Worm (Caenorhabditis elegans): ENCODE results near the gene msa-1.

Gene msa-1

ce11 chrIV:9114078-9114477, 25.7 kb downstream of the msa-1 start:
- TF ChIP-seq pha-4 (tag; optimal IDR thresholded peaks at IDR 0.05) (peak; percentile 53), egl-27 (tag; optimal IDR thresholded peaks at IDR 0.05) (no peak)

- TF ChIP-seq ztf-4 (tag; optimal IDR thresholded peaks at IDR 0.05), result no peak
- TF ChIP-seq nhr-12 (tag; optimal IDR thresholded peaks at IDR 0.05), result no peak
- peak; percentile 35 for TF ChIP-seq pha-4 (tag; optimal IDR thresholded peaks at IDR 0.05)
- TF ChIP-seq lin-39 (tag; optimal IDR thresholded peaks at IDR 0.05), result no peak
- TF ChIP-seq elt-2 (tag; optimal IDR thresholded peaks at IDR 0.05), result peak; percentile 66
- no peak for TF ChIP-seq elt-3 (tag; optimal IDR thresholded peaks at IDR 0.05)
- no peak for TF ChIP-seq nhr-67 (tag; optimal IDR thresholded peaks at IDR 0.05)
Observed at ce11 chrIV:9116452-9116851, 28.1 kb downstream of the msa-1 start.

DNA sequence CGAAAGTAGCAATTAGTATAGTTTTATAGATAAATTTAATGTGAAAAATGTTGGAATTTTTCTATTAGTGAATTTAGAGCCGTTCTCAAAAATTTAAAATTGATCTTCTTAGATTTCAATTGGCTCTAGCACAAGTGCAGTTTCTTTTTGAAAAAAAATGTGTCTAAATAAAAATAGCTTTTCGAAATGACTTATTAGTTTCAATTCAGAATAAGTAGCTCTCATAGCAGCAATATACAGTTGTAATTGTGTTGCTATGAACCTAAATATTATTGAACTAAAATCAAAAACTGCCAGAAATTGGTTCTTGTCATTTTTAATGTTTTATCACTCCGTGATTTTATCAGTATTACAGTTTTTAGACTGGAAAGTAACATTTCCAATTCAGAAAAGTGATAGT, 29.3 kb downstream of the msa-1 start:
- TF ChIP-seq nhr-28 (tag; optimal IDR thresholded peaks at IDR 0.05), result no peak
- no peak for TF ChIP-seq fkh-10 (GFP tag; optimal IDR thresholded peaks at IDR 0.05)
- TF ChIP-seq elt-1 (tag; optimal IDR thresholded peaks at IDR 0.05), result no peak
- no peak for TF ChIP-seq egl-27 (tag; optimal IDR thresholded peaks at IDR 0.05)
- no peak for TF ChIP-seq snpc-4 (tag; optimal IDR thresholded peaks at IDR 0.05)
- no peak for TF ChIP-seq pha-4 (tag; optimal IDR thresholded peaks at IDR 0.05)
- TF ChIP-seq eor-1 (tag; optimal IDR thresholded peaks at IDR 0.05), result no peak
- TF ChIP-seq lin-39 (tag; optimal IDR thresholded peaks at IDR 0.05), result no peak
- no peak for TF ChIP-seq ztf-4 (tag; optimal IDR thresholded peaks at IDR 0.05)
- no peak for TF ChIP-seq ceh-82 (tag; optimal IDR thresholded peaks at IDR 0.05)
- no peak for TF ChIP-seq tbx-2 (tag; optimal IDR thresholded peaks at IDR 0.05)
- no peak for TF ChIP-seq nhr-237 (tag; optimal IDR thresholded peaks at IDR 0.05)

DNA sequence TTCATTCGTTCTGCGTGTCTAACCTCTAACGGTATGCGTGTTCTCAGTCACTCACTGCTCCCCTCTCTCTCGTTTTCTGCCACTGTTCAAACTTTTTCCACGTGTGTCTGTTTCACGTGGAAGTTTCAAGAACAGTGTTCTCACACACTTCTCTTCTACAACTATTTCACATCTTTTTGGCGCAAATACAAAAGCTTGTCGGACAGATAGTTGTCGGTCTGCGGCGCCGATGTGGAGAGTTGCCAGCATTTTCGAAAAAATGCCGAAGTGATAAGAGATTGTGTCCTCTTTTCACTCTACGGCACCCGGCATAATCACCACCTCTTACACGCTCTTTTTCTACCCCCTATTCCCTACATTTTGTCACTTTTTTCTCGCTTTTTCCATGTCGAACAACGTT, 30.0 kb downstream of the msa-1 start:
- TF ChIP-seq R02D3.7 (tag; optimal IDR thresholded peaks at IDR 0.05), result no peak
- TF ChIP-seq nhr-23 (tag; optimal IDR thresholded peaks at IDR 0.05), result no peak
- TF ChIP-seq aly-2 (tag; optimal IDR thresholded peaks at IDR 0.05), result no peak
- TF ChIP-seq sea-2 (GFP tag; optimal IDR thresholded peaks at IDR 0.05), result no peak
- no peak for TF ChIP-seq nhr-25 (tag; optimal IDR thresholded peaks at IDR 0.05)
- TF ChIP-seq nhr-11 (tag; optimal IDR thresholded peaks at IDR 0.05), result no peak
- no peak for TF ChIP-seq nhr-237 (tag; optimal IDR thresholded peaks at IDR 0.05)
- no peak for TF ChIP-seq ceh-28 (tag; optimal IDR thresholded peaks at IDR 0.05)
- peak; percentile 14 for TF ChIP-seq pqm-1 (tag; optimal IDR thresholded peaks at IDR 0.05)
- no peak for TF ChIP-seq nhr-77 (tag; optimal IDR thresholded peaks at IDR 0.05)
- TF ChIP-seq unc-62 (GFP tag; optimal IDR thresholded peaks at IDR 0.05), result no peak
- no peak for TF ChIP-seq tbx-2 (tag; optimal IDR thresholded peaks at IDR 0.05)
- peak; percentile 79 for TF ChIP-seq elt-2 (tag; optimal IDR thresholded peaks at IDR 0.05)
- no peak for TF ChIP-seq fos-1 (tag; optimal IDR thresholded peaks at IDR 0.05)
- TF ChIP-seq eor-1 (tag; optimal IDR thresholded peaks at IDR 0.05), result no peak
- TF ChIP-seq nhr-67 (tag; optimal IDR thresholded peaks at IDR 0.05), result no peak
- no peak for TF ChIP-seq nhr-43 (tag; optimal IDR thresholded peaks at IDR 0.05; ENCODE audit: poor library complexity, severe bottlenecking)
- TF ChIP-seq ama-1 (optimal IDR thresholded peaks at IDR 0.05), result no peak
- TF ChIP-seq jun-1 (tag; optimal IDR thresholded peaks at IDR 0.05), result no peak
- no peak for TF ChIP-seq nhr-12 (tag; optimal IDR thresholded peaks at IDR 0.05)
- peak; percentile 31 for TF ChIP-seq pha-4 (tag; optimal IDR thresholded peaks at IDR 0.05)
- no peak for TF ChIP-seq ztf-4 (tag; optimal IDR thresholded peaks at IDR 0.05)
- no peak for TF ChIP-seq nfya-1 (tag; optimal IDR thresholded peaks at IDR 0.05; ENCODE audit: insufficient read depth)
- no peak for TF ChIP-seq fkh-2 (tag; optimal IDR thresholded peaks at IDR 0.05)
- TF ChIP-seq ceh-16 (tag; optimal IDR thresholded peaks at IDR 0.05), result no peak
- no peak for TF ChIP-seq nhr-28 (tag; optimal IDR thresholded peaks at IDR 0.05)

ce11 chrIV:9118792-9119191, 30.4 kb downstream of the msa-1 start, which contains the start of gene nrfl-1:
TSS of gene nrfl-1 (plus strand) at chrIV:9119092.
- no peak for TF ChIP-seq mml-1 (tag; optimal IDR thresholded peaks at IDR 0.05)
- TF ChIP-seq R02D3.7 (tag; optimal IDR thresholded peaks at IDR 0.05), result no peak
- TF ChIP-seq jun-1 (tag; optimal IDR thresholded peaks at IDR 0.05), result no peak
- TF ChIP-seq ceh-82 (tag; optimal IDR thresholded peaks at IDR 0.05), result no peak
- no peak for TF ChIP-seq pqm-1 (tag; optimal IDR thresholded peaks at IDR 0.05)
- no peak for TF ChIP-seq nhr-77 (tag; optimal IDR thresholded peaks at IDR 0.05)
- no peak for TF ChIP-seq nhr-25 (tag; optimal IDR thresholded peaks at IDR 0.05)
- TF ChIP-seq fkh-2 (tag; optimal IDR thresholded peaks at IDR 0.05), result no peak
- TF ChIP-seq nhr-43 (tag; optimal IDR thresholded peaks at IDR 0.05; ENCODE audit: poor library complexity, severe bottlenecking), result no peak
